Worm (Caenorhabditis elegans) whole organism, L2 larva: ENCODE data around the gene cup-14.

Experiments
- lin-39 ChIP-seq: fragments of 150-350 bp; optimal IDR thresholded peaks from 2 replicates; lab custom pipeline; 2014; ENCODE audit warnings: missing biosample characterization, missing genetic modification reagents, missing genetic modification characterization
- lsy-2 ChIP-seq, 2 experiments: fragments of 150-350 bp in 1 of 2; sonication (generic microtip) in 1 of 2; optimal IDR thresholded peaks; 2 replicates each; lab custom pipeline; 2014 to 2017; ENCODE audit warnings: missing biosample characterization in 2 of 2, missing genetic modification characterization in 2 of 2
- nhr-10 ChIP-seq: sonication (generic microtip); optimal IDR thresholded peaks from 2 replicates; lab custom pipeline; 2017; ENCODE audit warnings: missing biosample characterization, missing genetic modification characterization
- nhr-129 ChIP-seq: fragments of 150-350 bp; optimal IDR thresholded peaks from 2 replicates; lab custom pipeline; 2014; ENCODE audit warnings: missing biosample characterization, missing genetic modification characterization
- nhr-6 ChIP-seq: fragments of 150-350 bp; optimal IDR thresholded peaks from 2 replicates; lab custom pipeline; 2014; ENCODE audit warnings: missing biosample characterization, missing genetic modification characterization

DNA sequence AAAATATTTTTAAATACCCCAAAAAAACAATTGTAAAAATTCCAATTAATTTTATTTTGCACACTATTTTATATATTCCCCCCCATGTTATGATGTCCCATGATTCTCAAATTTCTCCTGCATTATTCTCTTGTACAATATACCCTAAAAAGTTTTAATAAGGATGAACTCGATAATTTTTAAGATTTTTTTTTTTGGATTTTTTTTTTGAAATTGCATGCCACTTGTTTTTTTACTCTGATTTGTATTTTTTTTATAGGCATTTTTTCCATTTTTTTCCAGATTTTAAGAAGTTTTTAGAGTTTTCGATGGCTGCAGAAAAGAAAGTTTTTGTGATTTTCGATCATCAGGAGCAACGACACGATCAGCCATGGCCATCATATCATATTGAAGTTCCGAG, 10.4 kb upstream of the cup-14 start, which contains the start of gene hda-10:
- no peak for TF ChIP-seq nhr-129 (tag; lab: Kevin White, UChicago)
- no peak for TF ChIP-seq lsy-2 (tag; optimal IDR thresholded peaks at IDR 0.05; lab: Kevin White, UChicago)
- no peak for TF ChIP-seq lin-39
- no peak for TF ChIP-seq nhr-10 (tag; lab: Kevin White, UChicago)
- no peak for TF ChIP-seq nhr-6
